Fruit fly (Drosophila melanogaster): Measurements from ENCODE around the gene Ufd1.

dm6 chr3L:11117733-11118132 lies 5.3 kb downstream of the Ufd1 start:
- TF ChIP-seq EcR (GFP tag; optimal IDR thresholded peaks at IDR 0.05) (no peak), CG8478 (optimal IDR thresholded peaks at IDR 0.05) (no peak)

All from whole organism.